Worm (Caenorhabditis elegans) whole organism, L3 larva: ENCODE data around the gene dnsn-1.

Experiments
- nhr-23 ChIP-seq: fragments of 150-350 bp; optimal IDR thresholded peaks from 2 replicates; lab custom pipeline; 2014; ENCODE audit warnings: missing biosample characterization, missing genetic modification reagents, missing genetic modification characterization
- nhr-28 ChIP-seq: fragments of 150-350 bp; optimal IDR thresholded peaks from 2 replicates; lab custom pipeline; 2014; ENCODE audit warnings: missing biosample characterization, missing genetic modification characterization
- nhr-67 ChIP-seq: fragments of 150-350 bp; optimal IDR thresholded peaks from 2 replicates; lab custom pipeline; 2014; ENCODE audit warnings: missing biosample characterization, missing genetic modification characterization

- TF ChIP-seq nhr-23 (tag; lab: Kevin White, UChicago) = no peak
- TF ChIP-seq nhr-28 (tag; lab: Kevin White, UChicago) = no peak
- no peak for TF ChIP-seq nhr-67 (tag; lab: Kevin White, UChicago)
These were observed 25.5 kb downstream of the dnsn-1 start, which contains the start of gene C03H5.5 for ce11 chrII:385258-385657.
